Fruit fly (Drosophila melanogaster): ENCODE results near the gene AsnRS.

Gene AsnRS

DNA sequence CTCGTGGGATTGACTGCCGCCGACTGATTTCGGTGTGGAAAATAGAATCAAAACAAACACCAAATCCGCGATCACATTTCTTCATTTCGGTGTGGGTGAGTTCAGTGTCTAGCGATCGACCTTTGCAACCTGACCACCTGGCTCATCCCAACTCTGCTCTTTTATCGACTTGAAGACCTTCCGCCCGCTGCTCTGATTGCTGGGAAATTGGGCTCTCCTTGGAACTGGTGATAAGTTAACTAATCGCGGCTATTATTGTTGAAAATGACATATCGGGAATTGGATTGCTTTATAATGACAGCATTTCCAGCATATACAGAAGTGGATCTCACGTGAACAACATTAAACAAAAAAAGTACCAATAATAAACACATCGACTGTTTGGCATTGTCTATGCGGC is 34.4 kb downstream of the AsnRS start:
- no peak for TF ChIP-seq fd85E (GFP tag; optimal IDR thresholded peaks at IDR 0.05)
- TF ChIP-seq Ets21C (GFP tag; optimal IDR thresholded peaks at IDR 0.05), result no peak
- TF ChIP-seq dsx (GFP tag; optimal IDR thresholded peaks at IDR 0.05; ENCODE audit: poor library complexity, severe bottlenecking), result no peak
- TF ChIP-seq esn (GFP tag; optimal IDR thresholded peaks at IDR 0.05), result no peak
- no peak for TF ChIP-seq Eip78C (GFP tag)
- no peak for TF ChIP-seq Met (GFP tag; optimal IDR thresholded peaks at IDR 0.05)
- TF ChIP-seq CG1621 (tag; optimal IDR thresholded peaks at IDR 0.05), result no peak
- TF ChIP-seq fkh (GFP tag; optimal IDR thresholded peaks at IDR 0.05), result no peak
- TF ChIP-seq Ets96B (tag; optimal IDR thresholded peaks at IDR 0.05), result no peak
- TF ChIP-seq CG6276 (GFP tag; optimal IDR thresholded peaks at IDR 0.05), result no peak
- no peak for TF ChIP-seq spab (GFP tag; optimal IDR thresholded peaks at IDR 0.05)
- no peak for TF ChIP-seq CG31627 (GFP tag; optimal IDR thresholded peaks at IDR 0.05)
- no peak for TF ChIP-seq CG3919 (GFP tag; optimal IDR thresholded peaks at IDR 0.05)
- no peak for TF ChIP-seq Eip75B (GFP tag; optimal IDR thresholded peaks at IDR 0.05)

- no peak for TF ChIP-seq CG1621 (tag; optimal IDR thresholded peaks at IDR 0.05)
- TF ChIP-seq CG8632 (GFP tag; optimal IDR thresholded peaks at IDR 0.05), result no peak
- no peak for TF ChIP-seq CG11294 (GFP tag; IDR thresholded peaks at IDR 0.05)
- no peak for TF ChIP-seq Lpt (GFP tag; optimal IDR thresholded peaks at IDR 0.05)
- TF ChIP-seq Met (GFP tag; optimal IDR thresholded peaks at IDR 0.05), result no peak
- TF ChIP-seq CG34406 (GFP tag; optimal IDR thresholded peaks at IDR 0.05), result no peak
- TF ChIP-seq CG3032 (tag; optimal IDR thresholded peaks at IDR 0.05), result no peak
- TF ChIP-seq Eip75B (GFP tag; optimal IDR thresholded peaks at IDR 0.05), result no peak
- TF ChIP-seq CG4318 (GFP tag; optimal IDR thresholded peaks at IDR 0.05), result no peak
- TF ChIP-seq Gug (GFP tag; IDR thresholded peaks at IDR 0.05), result peak; percentile 41; the same call in 1 of the 2 replicates
- TF ChIP-seq Eip93F (GFP tag; optimal IDR thresholded peaks at IDR 0.05), result no peak
- TF ChIP-seq eg (GFP tag; IDR thresholded peaks at IDR 0.05), result no peak
- TF ChIP-seq fd59A (GFP tag; optimal IDR thresholded peaks at IDR 0.05), result no peak
- peak; percentile 74 for TF ChIP-seq fkh (GFP tag; optimal IDR thresholded peaks at IDR 0.05)
- no peak for TF ChIP-seq dsx (GFP tag; optimal IDR thresholded peaks at IDR 0.05; ENCODE audit: poor library complexity, severe bottlenecking)
- TF ChIP-seq salr (GFP tag; optimal IDR thresholded peaks at IDR 0.05), result no peak
- no peak for TF ChIP-seq CG3919 (GFP tag; optimal IDR thresholded peaks at IDR 0.05)
- no peak for TF ChIP-seq OdsH (GFP tag; optimal IDR thresholded peaks at IDR 0.05)
- TF ChIP-seq Eip78C (GFP tag), result peak; percentile 33
- TF ChIP-seq Blimp-1 (GFP tag; optimal IDR thresholded peaks at IDR 0.05), result no peak
- TF ChIP-seq Hr39 (GFP tag; optimal IDR thresholded peaks at IDR 0.05), result no peak
- TF ChIP-seq CG11762 (GFP tag; optimal IDR thresholded peaks at IDR 0.05; ENCODE audit: insufficient read depth), result no peak
Observed at dm6 chr2L:19096361-19096760, 35.4 kb downstream of the AsnRS start.

dm6 chr2L:19093868-19094267 is 37.9 kb downstream of the AsnRS start:
- no peak for TF ChIP-seq Ets96B (tag; optimal IDR thresholded peaks at IDR 0.05)
- no peak for TF ChIP-seq fd59A (GFP tag; optimal IDR thresholded peaks at IDR 0.05)
- TF ChIP-seq net (GFP tag; optimal IDR thresholded peaks at IDR 0.05), result no peak
- no peak for TF ChIP-seq topi (GFP tag; optimal IDR thresholded peaks at IDR 0.05)
- no peak for TF ChIP-seq Met (GFP tag; optimal IDR thresholded peaks at IDR 0.05)
- no peak for TF ChIP-seq Eip75B (GFP tag; optimal IDR thresholded peaks at IDR 0.05)
- no peak for TF ChIP-seq CG11294 (GFP tag; IDR thresholded peaks at IDR 0.05)
- TF ChIP-seq CG32006 (GFP tag; optimal IDR thresholded peaks at IDR 0.05), result no peak
- no peak for TF ChIP-seq CG15336 (GFP tag; IDR thresholded peaks at IDR 0.05)
- TF ChIP-seq achi (GFP tag; optimal IDR thresholded peaks at IDR 0.05), result no peak
- TF ChIP-seq CG8119 (GFP tag; IDR thresholded peaks at IDR 0.05), result no peak

DNA sequence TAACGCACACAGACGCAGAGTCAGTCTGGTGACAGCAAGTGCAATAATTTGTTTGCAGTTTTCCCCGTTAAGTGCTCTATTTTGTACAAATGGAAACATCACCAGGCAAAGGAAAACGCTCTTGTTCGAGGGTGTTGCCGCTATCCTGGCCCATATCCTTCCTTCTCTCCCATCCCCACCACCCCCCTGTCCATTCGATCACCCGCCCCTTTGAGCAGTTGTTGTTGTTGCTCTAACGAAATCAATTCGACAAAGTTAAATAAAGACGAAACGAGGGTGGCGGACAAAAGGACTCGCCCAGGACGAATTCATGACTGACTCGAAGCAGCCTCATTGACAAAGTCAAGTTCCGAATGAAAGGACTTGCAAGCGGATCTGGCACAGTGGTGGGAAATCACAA is 42.4 kb downstream of the AsnRS start:
- TF ChIP-seq Sox102F (GFP tag; optimal IDR thresholded peaks at IDR 0.05), result no peak
- no peak for TF ChIP-seq Hr4 (GFP tag; optimal IDR thresholded peaks at IDR 0.05)
- TF ChIP-seq Lpt (GFP tag; optimal IDR thresholded peaks at IDR 0.05), result no peak
- TF ChIP-seq fd59A (GFP tag; optimal IDR thresholded peaks at IDR 0.05), result no peak
- no peak for TF ChIP-seq Hr39 (GFP tag; optimal IDR thresholded peaks at IDR 0.05)
- no peak for TF ChIP-seq Sox14 (GFP tag; optimal IDR thresholded peaks at IDR 0.05)
- TF ChIP-seq Sox15 (GFP tag; optimal IDR thresholded peaks at IDR 0.05), result no peak
- TF ChIP-seq Ets21C (GFP tag; optimal IDR thresholded peaks at IDR 0.05), result no peak
- no peak for TF ChIP-seq CG3919 (GFP tag; optimal IDR thresholded peaks at IDR 0.05)
- no peak for TF ChIP-seq spab (GFP tag; optimal IDR thresholded peaks at IDR 0.05)
- TF ChIP-seq acj6 (GFP tag; optimal IDR thresholded peaks at IDR 0.05), result no peak

Measured in whole organism, prepupa.